Worm (Caenorhabditis elegans): ENCODE data around the gene Y102E9.6.

Gene Y102E9.6

ce11 chrIII:6690490-6690889, 46.0 kb downstream of the Y102E9.6 start:
- TF ChIP-seq unc-39 (tag; optimal IDR thresholded peaks at IDR 0.05) (no peak), nfya-1 (tag; optimal IDR thresholded peaks at IDR 0.05; ENCODE audit: insufficient read depth) (peak; percentile 19)

Measured in whole organism, L3 larva.